Fruit fly (Drosophila melanogaster) whole organism, prepupa: ENCODE data around the gene Lsd-2.

Experiments
- Blimp-1 ChIP-seq: fragments of 200-800 bp; sonication (Bioruptor generic); optimal IDR thresholded peaks from 3 replicates; lab custom pipeline; 2017; ENCODE audit warnings: missing biosample characterization, missing genetic modification characterization, mild to moderate bottlenecking, moderate library complexity, missing genetic modification reagents
- CG10631 ChIP-seq: fragments of 200-800 bp; sonication (Bioruptor generic); optimal IDR thresholded peaks from 2 replicates; lab custom pipeline; 2016; ENCODE audit warnings: missing biosample characterization, missing genetic modification characterization
- CG10669 ChIP-seq: fragments of 200-800 bp; sonication (Bioruptor generic); optimal IDR thresholded peaks from 3 replicates; lab custom pipeline; 2018; ENCODE audit warnings: missing biosample characterization, mild to moderate bottlenecking, missing genetic modification characterization, moderate library complexity
- CG11294 ChIP-seq: fragments of 200-800 bp; sonication (Bioruptor generic); IDR thresholded peaks from 2 replicates; pipeline ENCODE4 v1.3.6; 2022; ENCODE audit warnings: missing biosample characterization, missing genetic modification characterization
- CG11762 ChIP-seq: fragments of 200-800 bp; sonication (Bioruptor generic); optimal IDR thresholded peaks from 3 replicates; lab custom pipeline; 2016; ENCODE audit warnings: missing biosample characterization, missing genetic modification characterization; ENCODE audit not compliant: insufficient read depth
- CG11902 ChIP-seq: fragments of 200-800 bp; sonication (Bioruptor generic); optimal IDR thresholded peaks from 3 replicates; lab custom pipeline; 2016; ENCODE audit warnings: missing biosample characterization, missing genetic modification characterization
- CG15336 ChIP-seq: fragments of 200-800 bp; sonication (Bioruptor generic); IDR thresholded peaks from 2 replicates; pipeline ENCODE4 v1.3.6; 2022; ENCODE audit warnings: missing biosample characterization, missing genetic modification characterization
- CG1621 ChIP-seq: fragments of 200-800 bp; sonication (Bioruptor generic); optimal IDR thresholded peaks from 3 replicates; lab custom pipeline; 2018; ENCODE audit warnings: missing biosample characterization, mild to moderate bottlenecking, missing genetic modification characterization
- CG16779 ChIP-seq: fragments of 200-800 bp; sonication (Bioruptor generic); optimal IDR thresholded peaks from 3 replicates; lab custom pipeline; 2017; ENCODE audit warnings: missing biosample characterization, mild to moderate bottlenecking, missing genetic modification characterization
- CG3032 ChIP-seq: fragments of 200-800 bp; optimal IDR thresholded peaks from 2 replicates; lab custom pipeline; 2019; ENCODE audit warnings: missing biosample characterization, mild to moderate bottlenecking, missing genetic modification characterization, moderate library complexity
- CG32006 ChIP-seq: fragments of 200-800 bp; sonication (Bioruptor generic); optimal IDR thresholded peaks from 3 replicates; lab custom pipeline; 2017; ENCODE audit warnings: missing biosample characterization, mild to moderate bottlenecking, missing genetic modification characterization
- CG34406 ChIP-seq: fragments of 200-800 bp; sonication (Bioruptor generic); optimal IDR thresholded peaks from 3 replicates; lab custom pipeline; 2016; ENCODE audit warnings: missing biosample characterization, missing genetic modification characterization
- CG3919 ChIP-seq: fragments of 200-800 bp; sonication (Bioruptor generic); optimal IDR thresholded peaks from 3 replicates; lab custom pipeline; 2016; ENCODE audit warnings: missing biosample characterization, missing genetic modification characterization
- CG4318 ChIP-seq: fragments of 200-800 bp; sonication (Bioruptor generic); optimal IDR thresholded peaks from 3 replicates; lab custom pipeline; 2017; ENCODE audit warnings: missing biosample characterization, mild to moderate bottlenecking, missing genetic modification characterization
- CG6163 ChIP-seq: fragments of 200-800 bp; sonication (Bioruptor generic); IDR thresholded peaks from 3 replicates; pipeline ENCODE4 v1.3.6; 2022; ENCODE audit warnings: missing biosample characterization, missing genetic modification characterization
- CG6276 ChIP-seq: fragments of 200-800 bp; sonication (Bioruptor generic); optimal IDR thresholded peaks from 2 replicates; lab custom pipeline; 2017; ENCODE audit warnings: missing biosample characterization, mild to moderate bottlenecking, missing genetic modification characterization
- CG6808 ChIP-seq: fragments of 200-800 bp; sonication (Bioruptor generic); optimal IDR thresholded peaks from 3 replicates; lab custom pipeline; 2017; ENCODE audit warnings: missing biosample characterization, missing genetic modification characterization, mild to moderate bottlenecking, moderate library complexity, missing genetic modification reagents
- CG6854 ChIP-seq: fragments of 200-800 bp; sonication (Bioruptor generic); optimal IDR thresholded peaks from 2 replicates; lab custom pipeline; 2017; ENCODE audit warnings: missing biosample characterization, mild to moderate bottlenecking, missing genetic modification characterization
- CG7368 ChIP-seq: fragments of 200-800 bp; sonication (Bioruptor generic); optimal IDR thresholded peaks from 3 replicates; lab custom pipeline; 2016; ENCODE audit warnings: missing biosample characterization, missing genetic modification characterization
- CG8119 ChIP-seq: fragments of 200-800 bp; sonication (Bioruptor generic); IDR thresholded peaks from 3 replicates; pipeline ENCODE4 v1.3.6; 2022; ENCODE audit warnings: missing biosample characterization, missing genetic modification characterization
- CG9139 ChIP-seq: fragments of 200-800 bp; sonication (Bioruptor generic); optimal IDR thresholded peaks from 3 replicates; lab custom pipeline; 2017; ENCODE audit warnings: missing biosample characterization, mild to moderate bottlenecking, missing genetic modification characterization
- Eip93F ChIP-seq: fragments of 200-800 bp; sonication (Bioruptor generic); optimal IDR thresholded peaks from 2 replicates; lab custom pipeline; 2016; ENCODE audit warnings: missing biosample characterization, mild to moderate bottlenecking, missing genetic modification characterization
- Ets21C ChIP-seq: fragments of 200-800 bp; sonication (Bioruptor generic); optimal IDR thresholded peaks from 3 replicates; lab custom pipeline; 2016; ENCODE audit warnings: missing biosample characterization, missing genetic modification characterization
- Ets96B ChIP-seq: fragments of 200-800 bp; optimal IDR thresholded peaks from 2 replicates; lab custom pipeline; 2019; ENCODE audit warnings: missing biosample characterization, mild to moderate bottlenecking, missing genetic modification characterization, moderate library complexity
- Gug ChIP-seq: fragments of 200-800 bp; sonication (Bioruptor generic); IDR thresholded peaks from 2 replicates; pipeline ENCODE4 v1.3.6; 2022; ENCODE audit warnings: missing biosample characterization, missing genetic modification characterization
- Hr38 ChIP-seq: sonication (Bioruptor generic); optimal IDR thresholded peaks from 2 replicates; lab custom pipeline; 2016; ENCODE audit warnings: missing biosample characterization, missing genetic modification characterization
- Hr39 ChIP-seq: fragments of 200-800 bp; sonication (Bioruptor generic); optimal IDR thresholded peaks from 2 replicates; lab custom pipeline; 2016; ENCODE audit warnings: missing biosample characterization, missing genetic modification characterization
- Met ChIP-seq: fragments of 200-800 bp; sonication (Bioruptor generic); optimal IDR thresholded peaks from 3 replicates; lab custom pipeline; 2016; ENCODE audit warnings: missing biosample characterization, missing genetic modification characterization
- Smox ChIP-seq: fragments of 200-800 bp; sonication (Bioruptor generic); optimal IDR thresholded peaks from 3 replicates; lab custom pipeline; 2016; ENCODE audit warnings: missing biosample characterization, missing genetic modification characterization
- Sox102F ChIP-seq: fragments of 200-800 bp; sonication (Bioruptor generic); optimal IDR thresholded peaks from 2 replicates; lab custom pipeline; 2016; ENCODE audit warnings: missing biosample characterization, mild to moderate bottlenecking, missing genetic modification characterization
- Sox14 ChIP-seq: fragments of 200-800 bp; sonication (Bioruptor generic); optimal IDR thresholded peaks from 3 replicates; lab custom pipeline; 2016; ENCODE audit warnings: missing biosample characterization, missing genetic modification characterization
- Sox15 ChIP-seq: fragments of 200-800 bp; sonication (Bioruptor generic); optimal IDR thresholded peaks from 3 replicates; lab custom pipeline; 2016; ENCODE audit warnings: missing biosample characterization, missing genetic modification characterization
- achi ChIP-seq: fragments of 200-800 bp; sonication (Bioruptor generic); optimal IDR thresholded peaks from 3 replicates; lab custom pipeline; 2016; ENCODE audit warnings: missing biosample characterization, missing genetic modification characterization
- cyc ChIP-seq: fragments of 200-800 bp; sonication (Bioruptor generic); optimal IDR thresholded peaks from 3 replicates; lab custom pipeline; 2016; ENCODE audit warnings: missing biosample characterization, missing genetic modification characterization
- eg ChIP-seq: fragments of 200-800 bp; sonication (Bioruptor generic); IDR thresholded peaks from 3 replicates; pipeline ENCODE4 v1.3.6; 2022; ENCODE audit warnings: missing biosample characterization, missing genetic modification characterization
- esn ChIP-seq: fragments of 200-800 bp; sonication (Bioruptor generic); optimal IDR thresholded peaks from 2 replicates; lab custom pipeline; 2016; ENCODE audit warnings: missing biosample characterization, mild to moderate bottlenecking, missing genetic modification characterization, moderate library complexity
- fd59A ChIP-seq: fragments of 200-800 bp; sonication (Bioruptor generic); optimal IDR thresholded peaks from 2 replicates; lab custom pipeline; 2017; ENCODE audit warnings: missing biosample characterization, mild to moderate bottlenecking, missing genetic modification characterization, missing genetic modification reagents
- fd85E ChIP-seq: fragments of 200-800 bp; sonication (Bioruptor generic); optimal IDR thresholded peaks from 3 replicates; lab custom pipeline; 2016; ENCODE audit warnings: missing biosample characterization, missing genetic modification characterization
- lz ChIP-seq: fragments of 200-800 bp; sonication (Bioruptor generic); optimal IDR thresholded peaks from 3 replicates; lab custom pipeline; 2016; ENCODE audit warnings: missing biosample characterization, missing genetic modification characterization
- pdm3 ChIP-seq: fragments of 200-800 bp; sonication (Bioruptor generic); optimal IDR thresholded peaks from 3 replicates; lab custom pipeline; 2016; ENCODE audit warnings: missing biosample characterization, missing genetic modification characterization
- salr ChIP-seq, 2 experiments: fragments of 200-800 bp; sonication (Bioruptor generic); optimal IDR thresholded peaks; 3 replicates each; lab custom pipeline; 2016 to 2018; ENCODE audit warnings: missing biosample characterization in 2 of 2, missing genetic modification characterization in 2 of 2, mild to moderate bottlenecking in 1 of 2
- spab ChIP-seq: fragments of 200-800 bp; sonication (Bioruptor generic); optimal IDR thresholded peaks from 2 replicates; lab custom pipeline; 2017; ENCODE audit warnings: missing biosample characterization, mild to moderate bottlenecking, missing genetic modification characterization, missing genetic modification reagents
- ss ChIP-seq, 2 experiments: fragments of 200-800 bp; sonication (Bioruptor generic); optimal IDR thresholded peaks; 2 replicates in 1 of 2; 3 replicates in 1 of 2; lab custom pipeline; 2017 to 2018; ENCODE audit warnings: mild to moderate bottlenecking in 2 of 2, missing biosample characterization in 2 of 2, missing genetic modification characterization in 2 of 2, moderate library complexity in 1 of 2
- svp ChIP-seq: fragments of 200-800 bp; sonication (Bioruptor generic); peaks from one replicate; lab custom pipeline; 2016; ENCODE audit warnings: missing biosample characterization, missing genetic modification characterization
- topi ChIP-seq: fragments of 200-800 bp; sonication (Bioruptor generic); optimal IDR thresholded peaks from 3 replicates; lab custom pipeline; 2016; ENCODE audit warnings: missing biosample characterization, missing genetic modification characterization
- vri ChIP-seq: fragments of 200-800 bp; sonication (Bioruptor generic); optimal IDR thresholded peaks from 3 replicates; lab custom pipeline; 2016; ENCODE audit warnings: missing biosample characterization, mild to moderate bottlenecking, missing genetic modification characterization

Gene Lsd-2

dm6 chrX:15043013-15043699 lies 32.9 kb downstream of the Lsd-2 start (continued):
- TF ChIP-seq vri (GFP tag; lab: Kevin White, UChicago) (peak; percentile 64), Hr38 (GFP tag; lab: Kevin White, UChicago) (no peak), CG10631 (peak; percentile 73), Hr39 (GFP tag; lab: Kevin White, UChicago) (peak; percentile 88), CG16779 (tag; lab: Kevin White, UChicago) (peak; percentile 63), Ets21C (GFP tag; lab: Kevin White, UChicago) (peak; percentile 67), lz (GFP tag; lab: Kevin White, UChicago) (peak; percentile 77), CG3919 (GFP tag; lab: Kevin White, UChicago) (peak; percentile 85), CG10669 (GFP tag; lab: Kevin White, UChicago) (peak; percentile 67), salr (GFP tag; optimal IDR thresholded peaks at IDR 0.05; lab: Kevin White, UChicago) (peak; percentile 13 to 60), pdm3 (GFP tag; lab: Kevin White, UChicago) (peak; percentile 86), Sox15 (peak; percentile 46), spab (peak; percentile 45), CG8119 (peak; percentile 89), fd59A (GFP tag; lab: Kevin White, UChicago) (no peak), CG11902 (peak; percentile 60), Sox14 (GFP tag; lab: Kevin White, UChicago) (peak; percentile 85), CG11762 (GFP tag; lab: Kevin White, UChicago) (peak; percentile 35), CG1621 (tag; lab: Kevin White, UChicago) (peak; percentile 46), svp (GFP tag; lab: Kevin White, UChicago) (peak; percentile 89), achi (GFP tag; lab: Kevin White, UChicago) (peak; percentile 77), eg (GFP tag; lab: Robert Waterston, UW) (peak; percentile 95), cyc (peak; percentile 84)

- TF ChIP-seq Sox14 (GFP tag; lab: Kevin White, UChicago) (peak; percentile 19), CG6854 (GFP tag; lab: Kevin White, UChicago) (no peak), ss (GFP tag; optimal IDR thresholded peaks at IDR 0.05; lab: Kevin White, UChicago) (no peak), Eip93F (GFP tag; lab: Kevin White, UChicago) (no peak), cyc (peak; percentile 26), Gug (GFP tag; lab: Robert Waterston, UW) (no peak), svp (GFP tag; lab: Kevin White, UChicago) (peak; percentile 76), CG9139 (GFP tag; lab: Kevin White, UChicago) (no peak), spab (no peak), Blimp-1 (no peak), Smox (GFP tag; lab: Kevin White, UChicago) (peak; percentile 15), CG3919 (GFP tag; lab: Kevin White, UChicago) (peak; percentile 35), lz (GFP tag; lab: Kevin White, UChicago) (peak; percentile 11), CG6808 (GFP tag; lab: Kevin White, UChicago) (no peak), CG15336 (GFP tag; lab: Robert Waterston, UW) (peak; percentile 56), CG32006 (GFP tag; lab: Kevin White, UChicago) (peak; percentile 37), CG3032 (tag; lab: Kevin White, UChicago) (no peak), fd85E (GFP tag; lab: Kevin White, UChicago) (no peak), topi (GFP tag; lab: Kevin White, UChicago) (peak; percentile 42), CG34406 (peak; percentile 48), CG10631 (no peak), Hr39 (GFP tag; lab: Kevin White, UChicago) (peak; percentile 52), pdm3 (GFP tag; lab: Kevin White, UChicago) (peak; percentile 23), CG11902 (peak; percentile 13), CG10669 (GFP tag; lab: Kevin White, UChicago) (peak; percentile 28), achi (GFP tag; lab: Kevin White, UChicago) (peak; percentile 36), Met (GFP tag; lab: Kevin White, UChicago) (peak; percentile 33), Ets96B (tag; lab: Kevin White, UChicago) (no peak), CG6276 (peak; percentile 43), esn (peak; percentile 34), CG11294 (peak; percentile 34; the same call in 1 of the 2 replicates), CG8119 (0 out of 3 replicates have a peak, but pooled peaks have one; percentile 33), fd59A (GFP tag; lab: Kevin White, UChicago) (no peak), Sox102F (GFP tag; lab: Kevin White, UChicago) (peak; percentile 35), CG4318 (GFP tag; lab: Kevin White, UChicago) (peak; percentile 13), CG16779 (tag; lab: Kevin White, UChicago) (no peak), CG7368 (GFP tag; lab: Kevin White, UChicago) (peak; percentile 18), CG6163 (GFP tag; lab: Robert Waterston, UW) (peak; percentile 57; the same call in 2 of the 3 replicates)
Observed at dm6 chrX:15042499-15042898, 33.5 kb downstream of the Lsd-2 start.
